Worm (Caenorhabditis elegans) whole organism, L3 larva: ENCODE data around the gene F54F2.6.

Experiments used
- R02D3.7 ChIP-seq: fragments of 150-350 bp; optimal IDR thresholded peaks from 2 replicates; lab custom pipeline; 2014; ENCODE audit warnings: missing biosample characterization, missing genetic modification characterization
- aly-2 ChIP-seq: fragments of 150-350 bp; optimal IDR thresholded peaks from 2 replicates; lab custom pipeline; 2014; ENCODE audit warnings: missing biosample characterization, missing genetic modification characterization
- ama-1 ChIP-seq: fragments of 150-350 bp; optimal IDR thresholded peaks from 2 replicates; lab custom pipeline; 2018
- ceh-16 ChIP-seq: sonication (generic microtip); optimal IDR thresholded peaks from 2 replicates; lab custom pipeline; 2017; ENCODE audit warnings: missing biosample characterization, missing genetic modification characterization
- ceh-9 ChIP-seq: sonication (generic microtip); optimal IDR thresholded peaks from 2 replicates; lab custom pipeline; 2018; ENCODE audit warnings: missing biosample characterization, missing genetic modification characterization
- daf-12 ChIP-seq: fragments of 150-350 bp; optimal IDR thresholded peaks from 2 replicates; lab custom pipeline; 2014; ENCODE audit warnings: missing biosample characterization, missing genetic modification reagents, missing genetic modification characterization
- egl-27 ChIP-seq: sonication (generic microtip); optimal IDR thresholded peaks from 4 replicates; lab custom pipeline; 2017; ENCODE audit warnings: missing biosample characterization, missing genetic modification reagents, missing genetic modification characterization
- egl-5 ChIP-seq: fragments of 150-350 bp; optimal IDR thresholded peaks from 2 replicates; lab custom pipeline; 2017; ENCODE audit warnings: missing biosample characterization, missing genetic modification reagents, missing genetic modification characterization, inconsistent platforms
- elt-1 ChIP-seq: fragments of 150-350 bp; optimal IDR thresholded peaks from 2 replicates; lab custom pipeline; 2014; ENCODE audit warnings: missing biosample characterization, missing genetic modification characterization
- elt-2 ChIP-seq: sonication (generic microtip); optimal IDR thresholded peaks from 2 replicates; lab custom pipeline; 2016; ENCODE audit warnings: missing genetic modification reagents, mild to moderate bottlenecking, missing genetic modification characterization, missing compliant biosample characterization
- eor-1 ChIP-seq, 2 experiments: fragments of 150-350 bp; optimal IDR thresholded peaks; 2 replicates each; lab custom pipeline; 2014 to 2018; ENCODE audit warnings: missing biosample characterization in 2 of 2, missing genetic modification characterization in 2 of 2
- fkh-10 ChIP-seq: sonication (generic microtip); optimal IDR thresholded peaks from 2 replicates; lab custom pipeline; 2017; ENCODE audit warnings: missing biosample characterization, missing genetic modification reagents, missing genetic modification characterization
- fkh-2 ChIP-seq: fragments of 150-350 bp; optimal IDR thresholded peaks from 2 replicates; lab custom pipeline; 2014; ENCODE audit warnings: missing biosample characterization, missing genetic modification reagents, missing genetic modification characterization
- fos-1 ChIP-seq: fragments of 150-350 bp; optimal IDR thresholded peaks from 2 replicates; lab custom pipeline; 2014; ENCODE audit warnings: missing biosample characterization, missing genetic modification characterization
- jun-1 ChIP-seq: fragments of 150-350 bp; optimal IDR thresholded peaks from 2 replicates; lab custom pipeline; 2014; ENCODE audit warnings: missing biosample characterization, missing genetic modification reagents, missing genetic modification characterization
- nfya-1 ChIP-seq: sonication (generic microtip); optimal IDR thresholded peaks from 2 replicates; lab custom pipeline; 2017; ENCODE audit warnings: missing genetic modification characterization, mild to moderate bottlenecking, missing compliant biosample characterization, antibody characterized with exemption, moderate library complexity; ENCODE audit not compliant: insufficient read depth
- nhr-11 ChIP-seq: fragments of 150-350 bp; optimal IDR thresholded peaks from 2 replicates; lab custom pipeline; 2014; ENCODE audit warnings: missing biosample characterization, missing genetic modification characterization
- nhr-12 ChIP-seq: fragments of 150-350 bp; optimal IDR thresholded peaks from 2 replicates; lab custom pipeline; 2014; ENCODE audit warnings: missing biosample characterization, missing genetic modification characterization
- nhr-23 ChIP-seq: fragments of 150-350 bp; optimal IDR thresholded peaks from 2 replicates; lab custom pipeline; 2014; ENCODE audit warnings: missing biosample characterization, missing genetic modification reagents, missing genetic modification characterization
- nhr-25 ChIP-seq: sonication (generic microtip); optimal IDR thresholded peaks from 2 replicates; lab custom pipeline; 2017; ENCODE audit warnings: missing biosample characterization, missing genetic modification characterization
- nhr-28 ChIP-seq: fragments of 150-350 bp; optimal IDR thresholded peaks from 2 replicates; lab custom pipeline; 2014; ENCODE audit warnings: missing biosample characterization, missing genetic modification characterization
- nhr-43 ChIP-seq: sonication (generic microtip); optimal IDR thresholded peaks from 2 replicates; lab custom pipeline; 2016; ENCODE audit warnings: mild to moderate bottlenecking, missing genetic modification characterization, missing compliant biosample characterization; ENCODE audit not compliant: poor library complexity, severe bottlenecking
- nhr-67 ChIP-seq: fragments of 150-350 bp; optimal IDR thresholded peaks from 2 replicates; lab custom pipeline; 2014; ENCODE audit warnings: missing biosample characterization, missing genetic modification characterization
- nhr-76 ChIP-seq: fragments of 150-350 bp; sonication (generic microtip); optimal IDR thresholded peaks from 5 replicates; lab custom pipeline; 2014; ENCODE audit warnings: missing biosample characterization, missing genetic modification characterization
- pha-4 ChIP-seq: fragments of 150-350 bp; optimal IDR thresholded peaks from 2 replicates; lab custom pipeline; 2014; ENCODE audit warnings: missing biosample characterization, missing genetic modification reagents, missing genetic modification characterization
- skn-1 ChIP-seq: fragments of 150-350 bp; optimal IDR thresholded peaks from 2 replicates; lab custom pipeline; 2014; ENCODE audit warnings: missing biosample characterization, missing genetic modification characterization
- snpc-4 ChIP-seq: fragments of 150-350 bp; optimal IDR thresholded peaks from 2 replicates; lab custom pipeline; 2014; ENCODE audit warnings: missing biosample characterization, missing genetic modification characterization
- unc-62 ChIP-seq: fragments of 150-350 bp; sonication (generic microtip); optimal IDR thresholded peaks from 4 replicates; lab custom pipeline; 2014; ENCODE audit warnings: missing biosample characterization, missing genetic modification reagents, missing genetic modification characterization
- zag-1 ChIP-seq: fragments of 150-350 bp; optimal IDR thresholded peaks from 2 replicates; lab custom pipeline; 2014; ENCODE audit warnings: missing biosample characterization, missing genetic modification characterization

Gene F54F2.6

DNA sequence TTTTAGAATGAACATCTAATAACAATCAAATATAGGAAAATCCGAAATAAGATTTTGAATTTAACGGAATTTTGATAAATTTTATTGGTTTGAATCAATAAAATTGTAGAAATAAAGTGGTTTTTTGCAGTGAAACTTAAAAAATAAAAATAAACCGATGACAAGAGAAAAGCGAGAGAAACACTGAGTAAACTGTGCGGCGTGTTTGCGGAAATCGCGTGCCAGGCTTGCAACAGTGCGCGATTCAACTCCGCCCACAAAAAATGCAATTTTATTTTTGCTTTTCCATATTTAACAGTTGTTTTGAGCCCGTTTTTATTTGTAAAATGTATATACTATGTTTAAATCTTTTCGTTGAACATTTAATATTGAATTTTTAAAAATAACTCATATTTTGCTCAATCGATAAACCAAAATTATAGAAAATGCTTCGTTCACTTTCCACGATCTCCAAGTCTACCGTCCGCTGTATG lies 32.6 kb downstream of the F54F2.6 start, which contains the start of gene mtss-1 (continued):
- TF ChIP-seq R02D3.7 (tag; lab: Kevin White, UChicago) (peak; percentile 32), fkh-2 (tag; lab: Kevin White, UChicago) (no peak)

- no peak for TF ChIP-seq nhr-43
- peak; percentile 83 for TF ChIP-seq nhr-25 (tag; lab: Kevin White, UChicago)
- TF ChIP-seq nhr-23 (tag; lab: Kevin White, UChicago): peak; percentile 17
- TF ChIP-seq, all 47 proteins: peak for 2
Observed at ce11 chrIII:8767292-8767829, 33.1 kb downstream of the F54F2.6 start, which contains the start of gene mig-22. Gene mig-22 (minus strand): TSS chrIII:8767342.

DNA sequence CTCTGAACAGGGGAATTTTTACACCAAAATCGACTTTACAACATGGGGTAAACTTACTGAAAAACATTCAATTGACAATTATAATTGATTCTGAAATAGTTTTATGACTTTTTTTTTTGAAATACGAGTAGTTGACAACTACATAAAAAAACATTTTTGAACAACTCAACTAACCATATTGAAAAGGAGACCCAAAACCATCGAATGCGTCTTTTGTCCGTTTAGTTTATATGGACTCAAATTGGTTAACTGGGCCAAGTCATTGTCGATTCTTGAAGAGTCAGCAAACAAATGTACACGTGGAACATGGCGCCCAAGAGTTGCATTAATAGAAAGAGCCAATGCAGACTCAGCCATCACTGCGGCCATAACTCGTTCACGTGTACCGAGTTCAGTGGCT lies 34.0 kb downstream of the F54F2.6 start:
- no peak for TF ChIP-seq snpc-4 (tag; lab: Kevin White, UChicago)
- no peak for TF ChIP-seq nhr-12
- TF ChIP-seq elt-2 (tag; lab: Kevin White, UChicago): no peak
- TF ChIP-seq skn-1: no peak
- no peak for TF ChIP-seq fkh-2 (tag; lab: Kevin White, UChicago)
- TF ChIP-seq nhr-43: no peak
- TF ChIP-seq nhr-67 (tag; lab: Kevin White, UChicago): no peak
- TF ChIP-seq ama-1 (lab: Kevin White, UChicago): no peak
- TF ChIP-seq eor-1 (tag; optimal IDR thresholded peaks at IDR 0.05; lab: Kevin White, UChicago): no peak
- TF ChIP-seq zag-1: no peak
- no peak for TF ChIP-seq daf-12
- no peak for TF ChIP-seq pha-4 (tag; lab: Kevin White, UChicago)
- no peak for TF ChIP-seq nhr-23 (tag; lab: Kevin White, UChicago)
- no peak for TF ChIP-seq nhr-11 (tag; lab: Kevin White, UChicago)
- TF ChIP-seq nfya-1: no peak
- TF ChIP-seq ceh-9: no peak

ce11 chrIII:8765030-8765429 lies 35.5 kb downstream of the F54F2.6 start:
- no peak for TF ChIP-seq egl-27 (tag; lab: Kevin White, UChicago)
- TF ChIP-seq nhr-43: no peak
- TF ChIP-seq egl-5: no peak
- no peak for TF ChIP-seq nhr-76 (tag; lab: Kevin White, UChicago)
- no peak for TF ChIP-seq aly-2 (tag; lab: Kevin White, UChicago)

ce11 chrIII:8763111-8763510 lies 37.4 kb downstream of the F54F2.6 start:
- TF ChIP-seq nhr-25 (tag; lab: Kevin White, UChicago) (no peak), fkh-10 (GFP tag; lab: Kevin White, UChicago) (no peak), pha-4 (tag; lab: Kevin White, UChicago) (no peak), aly-2 (tag; lab: Kevin White, UChicago) (no peak), nhr-67 (tag; lab: Kevin White, UChicago) (no peak), skn-1 (no peak), eor-1 (tag; optimal IDR thresholded peaks at IDR 0.05; lab: Kevin White, UChicago) (no peak), jun-1 (tag; lab: Kevin White, UChicago) (no peak), snpc-4 (tag; lab: Kevin White, UChicago) (no peak), unc-62 (GFP tag; lab: Kevin White, UChicago) (no peak), ama-1 (lab: Kevin White, UChicago) (no peak), ceh-9 (no peak), nhr-76 (tag; lab: Kevin White, UChicago) (no peak), nhr-28 (tag; lab: Kevin White, UChicago) (no peak), fos-1 (tag; lab: Kevin White, UChicago) (no peak), egl-27 (tag; lab: Kevin White, UChicago) (no peak), elt-1 (no peak), nhr-11 (tag; lab: Kevin White, UChicago) (no peak), ceh-16 (no peak)
- TF ChIP-seq, all 47 proteins: peak for 0

ce11 chrIII:8762016-8762415 lies 38.5 kb downstream of the F54F2.6 start:
- no peak for TF ChIP-seq skn-1
